Fruit fly (Drosophila melanogaster) whole organism, wandering third instar larva: ENCODE data around the gene CheB38a.

Experiments
- Abd-B ChIP-seq: fragments of >200 bp; optimal IDR thresholded peaks from 2 replicates; lab custom pipeline; 2017; ENCODE audit warnings: missing biosample characterization, missing genetic modification characterization
- CG32264 ChIP-seq: fragments of 200-800 bp; sonication (Bioruptor generic); optimal IDR thresholded peaks from 2 replicates; lab custom pipeline; 2016; ENCODE audit warnings: missing biosample characterization, missing genetic modification characterization
- CG9705 ChIP-seq: fragments of 200-800 bp; sonication (Bioruptor generic); optimal IDR thresholded peaks from 2 replicates; lab custom pipeline; 2018; ENCODE audit warnings: missing biosample characterization, mild to moderate bottlenecking, missing genetic modification characterization
- Dfd ChIP-seq: fragments of >200 bp; optimal IDR thresholded peaks from 2 replicates; lab custom pipeline; 2017; ENCODE audit warnings: missing biosample characterization, missing genetic modification characterization
- GATAd ChIP-seq: sonication (Bioruptor generic); optimal IDR thresholded peaks from 2 replicates; lab custom pipeline; 2016; ENCODE audit warnings: missing biosample characterization, missing genetic modification characterization
- HLH106 ChIP-seq: fragments of 200-800 bp; optimal IDR thresholded peaks from 3 replicates; lab custom pipeline; 2019; ENCODE audit warnings: missing biosample characterization, mild to moderate bottlenecking, missing genetic modification characterization, moderate library complexity
- Hnf4 ChIP-seq: fragments of 200-800 bp; sonication (Bioruptor generic); optimal IDR thresholded peaks from 2 replicates; lab custom pipeline; 2016; ENCODE audit warnings: missing biosample characterization, mild to moderate bottlenecking, missing genetic modification characterization
- Hr78 ChIP-seq: fragments of >200 bp; optimal IDR thresholded peaks from 2 replicates; lab custom pipeline; 2017; ENCODE audit warnings: missing biosample characterization, missing genetic modification characterization
- Hr83 ChIP-seq: fragments of 200-300 bp; sonication (Bioruptor generic); optimal IDR thresholded peaks from 2 replicates; lab custom pipeline; 2016; ENCODE audit warnings: missing biosample characterization, mild to moderate bottlenecking, missing genetic modification characterization, moderate library complexity; ENCODE audit not compliant: poor library complexity, severe bottlenecking
- Jra ChIP-seq: sonication (Bioruptor generic); optimal IDR thresholded peaks from 2 replicates; lab custom pipeline; 2016; ENCODE audit warnings: missing biosample characterization, missing genetic modification characterization
- Mio ChIP-seq: sonication (Bioruptor generic); optimal IDR thresholded peaks from 2 replicates; lab custom pipeline; 2016; ENCODE audit warnings: missing biosample characterization, missing genetic modification characterization
- Myc ChIP-seq: fragments of >200 bp; optimal IDR thresholded peaks from 2 replicates; lab custom pipeline; 2017
- N ChIP-seq: fragments of >200 bp; optimal IDR thresholded peaks from 2 replicates; lab custom pipeline; 2018; ENCODE audit warnings: missing biosample characterization, missing external identifiers, missing genetic modification characterization
- OdsH ChIP-seq: fragments of 200-800 bp; sonication (Bioruptor generic); optimal IDR thresholded peaks from 2 replicates; lab custom pipeline; 2016; ENCODE audit warnings: missing biosample characterization, mild to moderate bottlenecking, missing genetic modification characterization
- Rel ChIP-seq, 2 experiments: fragments of 200-800 bp; sonication (Bioruptor generic) in 1 of 2; optimal IDR thresholded peaks; 2 replicates in 1 of 2; 3 replicates in 1 of 2; lab custom pipeline; 2016 to 2019; ENCODE audit warnings: mild to moderate bottlenecking in 2 of 2, missing biosample characterization in 2 of 2, missing genetic modification characterization in 2 of 2, moderate library complexity in 1 of 2
- Sp1 ChIP-seq: fragments of 200-800 bp; sonication (Bioruptor generic); optimal IDR thresholded peaks from 3 replicates; lab custom pipeline; 2019; ENCODE audit warnings: missing biosample characterization, mild to moderate bottlenecking, missing genetic modification characterization, moderate library complexity
- Vsx2 ChIP-seq: fragments of 200-300, 225-300 bp; sonication (Bioruptor generic); optimal IDR thresholded peaks from 2 replicates; lab custom pipeline; 2018; ENCODE audit warnings: missing biosample characterization, missing genetic modification characterization; ENCODE audit not compliant: partially characterized antibody
- br ChIP-seq: fragments of 200-800 bp; sonication (Bioruptor generic); optimal IDR thresholded peaks from 2 replicates; lab custom pipeline; 2016; ENCODE audit warnings: missing biosample characterization, missing genetic modification characterization
- brk ChIP-seq: fragments of 200-800 bp; sonication (Bioruptor generic); optimal IDR thresholded peaks from 2 replicates; lab custom pipeline; 2016; ENCODE audit warnings: missing biosample characterization, mild to moderate bottlenecking, missing genetic modification characterization
- dl ChIP-seq, 2 experiments: fragments of 175-275, 200-275 bp in 1 of 2; fragments of 200-275 bp in 1 of 2; sonication (Bioruptor generic); optimal IDR thresholded peaks; lab custom pipeline; 2018; ENCODE audit warnings: mild to moderate bottlenecking in 2 of 2, missing biosample characterization in 2 of 2, missing genetic modification characterization in 2 of 2, moderate library complexity in 2 of 2; ENCODE audit not compliant: partially characterized antibody in 2 of 2, insufficient read depth in 1 of 2
- dmrt93B ChIP-seq: fragments of 200-800 bp; sonication (Bioruptor generic); optimal IDR thresholded peaks from 2 replicates; lab custom pipeline; 2018; ENCODE audit warnings: missing biosample characterization, mild to moderate bottlenecking, missing genetic modification characterization
- dsf ChIP-seq: sonication (Bioruptor generic); optimal IDR thresholded peaks from 2 replicates; lab custom pipeline; 2016; ENCODE audit warnings: missing biosample characterization, missing genetic modification characterization, borderline replicate concordance
- ey ChIP-seq: fragments of 200-800 bp; sonication (Bioruptor generic); optimal IDR thresholded peaks from 2 replicates; lab custom pipeline; 2016; ENCODE audit warnings: missing biosample characterization, missing genetic modification characterization
- foxo ChIP-seq, 2 experiments: fragments of 200-800 bp; sonication (Bioruptor generic); optimal IDR thresholded peaks; 2 replicates in 1 of 2; 3 replicates in 1 of 2; lab custom pipeline; 2016 to 2017; ENCODE audit warnings: missing biosample characterization in 2 of 2, missing genetic modification characterization in 2 of 2
- fru ChIP-seq: fragments of 200-800 bp; sonication (Bioruptor generic); optimal IDR thresholded peaks from 3 replicates; lab custom pipeline; 2016; ENCODE audit warnings: missing biosample characterization, mild to moderate bottlenecking, missing genetic modification characterization
- h ChIP-seq: fragments of 200-800 bp; sonication (Bioruptor generic); optimal IDR thresholded peaks from 3 replicates; lab custom pipeline; 2016; ENCODE audit warnings: missing biosample characterization, mild to moderate bottlenecking, missing genetic modification characterization
- jim ChIP-seq: fragments of 175-275, 200-325 bp; sonication (Bioruptor generic); optimal IDR thresholded peaks from 2 replicates; lab custom pipeline; 2016; ENCODE audit warnings: missing biosample characterization, mild to moderate bottlenecking, missing genetic modification characterization
- lola ChIP-seq: fragments of >200 bp; optimal IDR thresholded peaks from 2 replicates; lab custom pipeline; 2017; ENCODE audit warnings: missing biosample characterization, missing genetic modification characterization
- pan ChIP-seq: fragments of >200 bp; optimal IDR thresholded peaks from 2 replicates; lab custom pipeline; 2017
- psq ChIP-seq: fragments of 200-800 bp; sonication (Bioruptor generic); optimal IDR thresholded peaks from 3 replicates; lab custom pipeline; 2017; ENCODE audit warnings: missing biosample characterization, mild to moderate bottlenecking, missing genetic modification characterization, moderate library complexity
- rgr ChIP-seq: fragments of 200-800 bp; sonication (Bioruptor generic); optimal IDR thresholded peaks from 3 replicates; lab custom pipeline; 2016; ENCODE audit warnings: missing biosample characterization, mild to moderate bottlenecking, missing genetic modification characterization
- sage ChIP-seq: fragments of 200-800 bp; sonication (Bioruptor generic); optimal IDR thresholded peaks from 2 replicates; lab custom pipeline; 2016; ENCODE audit warnings: missing biosample characterization, mild to moderate bottlenecking, missing genetic modification characterization
- sv ChIP-seq: fragments of 200-800 bp; sonication (Bioruptor generic); optimal IDR thresholded peaks from 3 replicates; lab custom pipeline; 2016; ENCODE audit warnings: missing biosample characterization, missing genetic modification characterization
- tai ChIP-seq: sonication (Bioruptor generic); optimal IDR thresholded peaks from 2 replicates; lab custom pipeline; 2016; ENCODE audit warnings: missing biosample characterization, missing genetic modification characterization
- woc ChIP-seq: sonication (Bioruptor generic); optimal IDR thresholded peaks from 2 replicates; lab custom pipeline; 2016; ENCODE audit warnings: missing biosample characterization, mild to moderate bottlenecking, missing genetic modification characterization

CheB38a gene

dm6 chr2L:20803733-20804164, 14.6 kb downstream of the CheB38a start:
- no peak for TF ChIP-seq Hr83 (GFP tag; lab: Kevin White, UChicago)
- no peak for TF ChIP-seq Hr78 (GFP tag; lab: Kevin White, UChicago)
- TF ChIP-seq Myc (lab: Kevin White, UChicago): no peak
- no peak for TF ChIP-seq N (GFP tag; lab: Kevin White, UChicago)
- TF ChIP-seq psq: peak; percentile 22
- no peak for TF ChIP-seq Abd-B (GFP tag; lab: Kevin White, UChicago)

DNA sequence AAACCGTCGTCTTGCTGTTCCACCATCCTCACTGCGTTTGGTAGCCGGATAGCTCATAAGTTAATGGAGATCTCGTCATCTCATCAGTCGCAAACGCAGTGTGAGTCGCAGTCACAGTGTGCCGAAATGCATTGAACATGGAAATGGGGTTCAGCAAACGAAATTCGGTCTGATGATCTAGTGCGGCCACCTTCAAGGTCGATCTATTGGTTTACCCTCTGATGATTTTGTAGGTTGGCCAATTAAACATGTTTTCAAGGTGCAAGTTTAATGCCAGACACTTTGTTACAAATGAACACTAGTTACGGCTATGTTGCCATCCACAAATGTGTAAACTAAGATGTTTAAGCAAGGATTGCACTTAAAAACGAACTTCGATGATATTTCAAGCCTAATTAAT, 15.5 kb downstream of the CheB38a start:
- TF ChIP-seq Mio (GFP tag; lab: Kevin White, UChicago) (no peak), sage (no peak), woc (no peak)

dm6 chr2L:20802204-20802603, 16.1 kb downstream of the CheB38a start:
- peak; percentile 11 for TF ChIP-seq rgr (GFP tag; lab: Kevin White, UChicago)
- no peak for TF ChIP-seq GATAd (GFP tag; lab: Kevin White, UChicago)
- TF ChIP-seq Vsx2 (GFP tag; lab: Kevin White, UChicago): no peak
- TF ChIP-seq ey (GFP tag; lab: Kevin White, UChicago): peak; percentile 33
- TF ChIP-seq Jra (GFP tag; lab: Kevin White, UChicago): no peak
- TF ChIP-seq foxo (GFP tag; optimal IDR thresholded peaks at IDR 0.05; lab: Kevin White, UChicago): peak in 1 of 2 experiments; percentile 47
- no peak for TF ChIP-seq Mio (GFP tag; lab: Kevin White, UChicago)
- TF ChIP-seq woc: peak; percentile 59
- peak; percentile 21 for TF ChIP-seq fru (GFP tag; lab: Kevin White, UChicago)
- TF ChIP-seq HLH106 (tag; lab: Kevin White, UChicago): peak; percentile 65
- peak; percentile 38 for TF ChIP-seq dmrt93B (GFP tag; lab: Kevin White, UChicago)
- TF ChIP-seq lola (GFP tag; lab: Kevin White, UChicago): no peak
- no peak for TF ChIP-seq sv (GFP tag; lab: Kevin White, UChicago)
- TF ChIP-seq h (GFP tag; lab: Kevin White, UChicago): peak; percentile 71
- no peak for TF ChIP-seq Myc (lab: Kevin White, UChicago)
- no peak for TF ChIP-seq Hr83 (GFP tag; lab: Kevin White, UChicago)
- TF ChIP-seq sage: peak; percentile 23
- TF ChIP-seq Abd-B (GFP tag; lab: Kevin White, UChicago): no peak

dm6 chr2L:20801801-20802200, 16.5 kb downstream of the CheB38a start:
- TF ChIP-seq Mio (GFP tag; lab: Kevin White, UChicago): no peak
- no peak for TF ChIP-seq Rel (GFP tag; optimal IDR thresholded peaks at IDR 0.05; lab: Kevin White, UChicago)
- peak; percentile 27 for TF ChIP-seq Rel (tag; optimal IDR thresholded peaks at IDR 0.05; lab: Kevin White, UChicago)

- peak; percentile 99 for TF ChIP-seq Hnf4 (GFP tag; lab: Kevin White, UChicago)
- TF ChIP-seq Mio (GFP tag; lab: Kevin White, UChicago): peak; percentile 86
- peak; percentile 97 for TF ChIP-seq Sp1 (GFP tag; lab: Kevin White, UChicago)
- peak; percentile 88 for TF ChIP-seq dsf (GFP tag; lab: Kevin White, UChicago)
- no peak for TF ChIP-seq Myc (lab: Kevin White, UChicago)
- TF ChIP-seq Rel (GFP tag; optimal IDR thresholded peaks at IDR 0.05; lab: Kevin White, UChicago): peak; percentile 78
- TF ChIP-seq Rel (tag; optimal IDR thresholded peaks at IDR 0.05; lab: Kevin White, UChicago): peak; percentile 87
- peak; percentile 5 for TF ChIP-seq Abd-B (GFP tag; lab: Kevin White, UChicago)
- TF ChIP-seq dmrt93B (GFP tag; lab: Kevin White, UChicago): peak; percentile 95
- TF ChIP-seq h (GFP tag; lab: Kevin White, UChicago): peak; percentile 99
- no peak for TF ChIP-seq Hr78 (GFP tag; lab: Kevin White, UChicago)
- peak; percentile 93 for TF ChIP-seq brk (GFP tag; lab: Kevin White, UChicago)
- peak; percentile 99 for TF ChIP-seq woc
- TF ChIP-seq GATAd (GFP tag; lab: Kevin White, UChicago): peak; percentile 66
- no peak for TF ChIP-seq pan (lab: Kevin White, UChicago)
- peak; percentile 97 for TF ChIP-seq CG9705 (GFP tag; lab: Kevin White, UChicago)
- peak; percentile 98 for TF ChIP-seq rgr (GFP tag; lab: Kevin White, UChicago)
- TF ChIP-seq sage: peak; percentile 95
- TF ChIP-seq ey (GFP tag; lab: Kevin White, UChicago): peak; percentile 99
- TF ChIP-seq Dfd: peak; percentile 58
- TF ChIP-seq jim (GFP tag; lab: Kevin White, UChicago): peak; percentile 39
- TF ChIP-seq HLH106 (tag; lab: Kevin White, UChicago): peak; percentile 98
- peak; percentile 98 for TF ChIP-seq OdsH (GFP tag; lab: Kevin White, UChicago)
- TF ChIP-seq Jra (GFP tag; lab: Kevin White, UChicago): peak; percentile 96
- peak; percentile 96 for TF ChIP-seq psq
- TF ChIP-seq dl (GFP tag; optimal IDR thresholded peaks at IDR 0.05; lab: Kevin White, UChicago; ENCODE audit: insufficient read depth in 1 of 2, partially characterized antibody in 2 of 2): peak in 1 of 2 experiments; percentile 27
- TF ChIP-seq N (GFP tag; lab: Kevin White, UChicago): no peak
- peak; percentile 55 for TF ChIP-seq sv (GFP tag; lab: Kevin White, UChicago)
- TF ChIP-seq br: peak; percentile 99
- TF ChIP-seq Vsx2 (GFP tag; lab: Kevin White, UChicago): peak; percentile 53
- TF ChIP-seq lola (GFP tag; lab: Kevin White, UChicago): no peak
- TF ChIP-seq tai (GFP tag; lab: Kevin White, UChicago): peak; percentile 96
- peak; percentile 96 for TF ChIP-seq CG32264 (GFP tag; lab: Kevin White, UChicago)
Observed at dm6 chr2L:20799991-20800897, 18.1 kb downstream of the CheB38a start.
